Worm (Caenorhabditis elegans): ENCODE data around the gene trpp-1.
"Not testable (repeated sequence)": the region's sequence is repeated elsewhere in the genome, so short reads cannot be mapped to it uniquely, and the experiment has no call there.

Gene trpp-1

DNA sequence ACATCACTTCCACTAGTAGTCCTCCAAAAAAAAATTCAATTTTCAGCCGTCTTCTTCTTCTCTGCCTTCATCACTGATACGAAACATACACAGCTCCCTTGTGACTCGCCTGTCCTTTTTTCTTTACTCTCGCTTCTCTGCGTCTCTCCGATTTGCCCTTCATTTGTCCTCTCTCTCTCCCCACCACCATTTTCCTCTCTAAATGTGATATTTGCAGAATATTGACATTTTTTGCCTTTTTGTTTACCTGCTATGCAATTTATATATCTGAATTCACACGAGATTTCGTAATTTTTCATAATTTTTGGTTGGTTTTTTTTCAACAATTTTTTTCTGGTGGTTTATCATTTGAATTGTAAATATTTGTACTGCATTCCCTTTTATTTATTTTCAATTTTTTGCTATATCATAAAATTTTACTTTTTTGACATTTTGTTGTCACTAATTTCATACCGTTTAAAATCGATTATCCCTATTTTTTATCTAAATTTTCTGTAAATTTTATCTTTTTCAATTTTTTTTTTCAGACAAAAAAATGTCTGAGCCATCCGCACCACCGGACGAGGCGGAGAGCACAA, 2.5 kb downstream of the trpp-1 start, which contains the start of gene lec-12:
TSS of gene lec-12 (plus strand) at position 528 of the 578 bp plus-strand sequence.
- TF ChIP-seq nfya-1 (tag; optimal IDR thresholded peaks at IDR 0.05; ENCODE audit: insufficient read depth) (peak; percentile 33), elt-2 (tag; optimal IDR thresholded peaks at IDR 0.05) (peak; percentile 13), pha-4 (tag; optimal IDR thresholded peaks at IDR 0.05) (peak; percentile 95), jun-1 (tag; optimal IDR thresholded peaks at IDR 0.05) (peak; percentile 22), pqm-1 (tag; optimal IDR thresholded peaks at IDR 0.05) (peak; percentile 23), unc-62 (GFP tag; optimal IDR thresholded peaks at IDR 0.05) (no peak)

DNA sequence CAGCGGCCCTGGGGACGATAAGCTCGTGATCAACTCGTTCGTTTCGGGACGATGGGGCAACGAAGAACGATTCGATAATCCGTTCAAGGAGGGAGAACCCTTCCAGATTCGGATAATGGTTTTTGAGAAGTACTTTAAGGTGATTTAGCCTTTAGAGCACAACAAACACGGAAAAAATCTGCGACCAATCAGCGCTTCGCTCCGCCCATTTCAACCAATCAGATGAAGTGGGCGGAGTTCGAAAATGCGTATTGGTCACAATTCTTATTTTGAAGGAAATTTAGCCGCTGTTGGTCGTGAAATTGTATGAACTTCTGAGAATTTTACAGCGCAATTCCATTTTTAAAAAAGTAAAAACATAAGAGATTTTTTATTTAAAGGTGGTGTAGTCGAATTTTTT, 5.4 kb downstream of the trpp-1 start:
- peak; percentile 92 for TF ChIP-seq nfya-1 (tag; optimal IDR thresholded peaks at IDR 0.05; ENCODE audit: insufficient read depth)
- TF ChIP-seq nhr-67 (tag; optimal IDR thresholded peaks at IDR 0.05), result no peak
- no peak for TF ChIP-seq unc-39 (tag; optimal IDR thresholded peaks at IDR 0.05)
- no peak for TF ChIP-seq mml-1 (tag; optimal IDR thresholded peaks at IDR 0.05)

DNA sequence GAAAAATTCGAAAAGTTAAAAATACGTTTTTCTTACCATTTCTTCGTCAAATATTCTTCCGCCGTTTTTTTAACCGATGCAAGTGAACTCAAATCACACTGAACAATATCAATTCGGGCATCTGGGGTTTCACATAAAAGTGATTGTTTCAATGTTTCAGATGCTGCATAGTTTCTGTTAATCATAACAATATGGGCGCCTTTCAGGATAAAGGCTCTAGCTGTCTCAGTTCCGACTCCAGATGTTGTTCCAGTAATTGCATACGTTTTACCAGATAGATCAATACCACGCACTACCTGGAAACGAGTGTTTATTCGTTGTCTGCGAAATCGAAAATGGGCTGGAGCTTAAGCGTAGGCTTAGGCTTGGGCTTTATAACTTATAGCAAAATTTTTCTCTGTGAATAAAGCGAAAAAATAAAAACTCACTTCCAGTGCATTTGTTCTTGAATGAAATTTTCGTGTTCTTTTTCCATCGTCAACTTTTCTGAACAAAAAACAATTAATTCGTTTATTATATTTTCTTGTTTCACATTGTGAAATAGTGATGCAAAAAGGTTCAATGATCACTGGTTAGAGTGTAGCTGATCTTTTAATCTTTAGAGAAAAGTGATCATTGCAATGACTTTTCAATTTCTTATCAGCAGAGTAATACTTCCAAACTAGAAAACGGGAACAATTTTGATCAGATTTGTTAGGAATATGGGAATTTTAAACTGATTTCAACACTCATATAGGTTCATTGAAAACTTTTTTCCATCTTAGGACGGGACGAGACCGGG, 10.2 kb downstream of the trpp-1 start:
- TF ChIP-seq sea-2 (GFP tag; optimal IDR thresholded peaks at IDR 0.05), result no peak
- no peak for TF ChIP-seq ztf-4 (tag; optimal IDR thresholded peaks at IDR 0.05)
- peak; percentile 47 for TF ChIP-seq elt-2 (tag; optimal IDR thresholded peaks at IDR 0.05)
- no peak for TF ChIP-seq nhr-67 (tag; optimal IDR thresholded peaks at IDR 0.05)
- no peak for TF ChIP-seq nhr-76 (tag; optimal IDR thresholded peaks at IDR 0.05)
- peak; percentile 31 for TF ChIP-seq pqm-1 (tag; optimal IDR thresholded peaks at IDR 0.05)

DNA sequence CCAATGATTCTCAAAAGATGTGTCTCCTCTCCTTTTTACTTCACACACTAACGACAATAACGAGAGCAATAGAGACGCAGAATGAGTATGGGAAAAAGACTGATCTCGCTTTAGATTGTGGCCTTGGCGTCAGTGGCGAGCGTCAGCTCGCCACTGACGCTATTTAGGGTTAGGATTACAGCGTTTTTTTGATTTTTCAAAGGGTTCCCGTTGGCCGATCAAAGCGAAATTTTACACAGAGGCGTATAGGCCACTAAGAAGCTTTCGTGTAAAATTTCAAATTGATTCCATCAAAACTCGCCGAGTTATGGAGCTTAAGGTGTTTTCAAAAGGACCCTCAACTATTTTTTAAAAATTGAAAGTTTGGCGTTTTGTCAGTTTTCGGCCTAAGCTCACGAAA, 11.3 kb downstream of the trpp-1 start, which contains the start of gene DC2.5:
TSS of gene DC2.5 (minus strand) at position 101 of the 400 bp plus-strand sequence.
- not testable (repeated sequence) for TF ChIP-seq nhr-11, aly-2, fkh-2 (tag; optimal IDR thresholded peaks at IDR 0.05)

DNA sequence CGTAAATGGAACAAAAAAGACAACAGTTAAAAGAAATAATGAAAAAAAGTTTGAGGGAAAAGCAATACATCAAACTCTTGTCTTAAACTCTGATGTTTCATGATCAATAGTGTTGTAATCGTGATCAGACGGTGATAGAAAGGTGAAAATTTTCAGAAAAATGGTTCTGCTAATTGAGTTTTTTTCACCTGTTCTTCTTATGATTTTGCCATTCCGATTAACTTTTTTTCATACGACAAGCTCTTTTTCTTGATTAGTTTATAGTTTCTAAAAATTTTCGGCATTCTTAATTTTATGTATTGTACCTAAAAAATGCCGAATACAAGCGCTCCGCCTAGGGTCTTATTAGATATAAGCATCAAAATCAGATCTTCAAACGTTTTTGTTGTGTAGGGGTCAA, 14.3 kb downstream of the trpp-1 start:
- TF ChIP-seq elt-2 (tag; optimal IDR thresholded peaks at IDR 0.05), result no peak
- no peak for TF ChIP-seq nhr-76 (tag; optimal IDR thresholded peaks at IDR 0.05)
- no peak for TF ChIP-seq zag-1 (tag; optimal IDR thresholded peaks at IDR 0.05)
- no peak for TF ChIP-seq lin-39 (tag; optimal IDR thresholded peaks at IDR 0.05)
- TF ChIP-seq lin-15B (tag; optimal IDR thresholded peaks at IDR 0.05), result no peak
- TF ChIP-seq snpc-4 (tag; optimal IDR thresholded peaks at IDR 0.05), result no peak
- no peak for TF ChIP-seq ceh-82 (tag; optimal IDR thresholded peaks at IDR 0.05)
- no peak for TF ChIP-seq egl-5 (tag; optimal IDR thresholded peaks at IDR 0.05)
- TF ChIP-seq fkh-10 (GFP tag; optimal IDR thresholded peaks at IDR 0.05), result no peak
- no peak for TF ChIP-seq nhr-77 (tag; optimal IDR thresholded peaks at IDR 0.05)
- no peak for TF ChIP-seq pqm-1 (tag; optimal IDR thresholded peaks at IDR 0.05)
- no peak for TF ChIP-seq nhr-11 (tag; optimal IDR thresholded peaks at IDR 0.05)
- no peak for TF ChIP-seq nfya-1 (tag; optimal IDR thresholded peaks at IDR 0.05; ENCODE audit: insufficient read depth)
- no peak for TF ChIP-seq hmg-11 (tag; optimal IDR thresholded peaks at IDR 0.05)
- TF ChIP-seq nhr-12 (tag; optimal IDR thresholded peaks at IDR 0.05), result no peak
- TF ChIP-seq nhr-25 (tag; optimal IDR thresholded peaks at IDR 0.05), result no peak
- TF ChIP-seq nhr-23 (tag; optimal IDR thresholded peaks at IDR 0.05), result no peak

DNA sequence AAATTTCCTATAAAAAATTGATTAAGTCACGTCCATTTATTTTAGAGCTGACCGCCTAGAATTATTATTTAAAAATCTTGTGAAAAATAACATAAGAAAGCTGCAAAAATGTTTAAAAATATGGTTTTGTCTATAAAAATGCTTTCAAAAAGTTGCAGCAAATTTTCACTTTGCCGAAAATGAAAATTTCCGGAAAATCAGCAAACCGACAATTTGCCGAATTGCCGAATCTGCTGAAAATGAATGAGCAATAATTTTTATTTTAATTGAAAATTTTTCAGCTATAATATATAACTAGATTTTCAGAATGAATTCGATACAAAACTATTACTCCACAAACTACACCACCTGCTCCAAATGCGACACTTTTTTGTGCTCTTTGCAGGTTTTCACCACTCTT, 15.4 kb downstream of the trpp-1 start, which contains the start of gene srh-78:
TSS of gene srh-78 (plus strand) at position 301 of the 400 bp plus-strand sequence.
- TF ChIP-seq jun-1 (tag; optimal IDR thresholded peaks at IDR 0.05), result no peak
- no peak for TF ChIP-seq nhr-11 (tag; optimal IDR thresholded peaks at IDR 0.05)
- TF ChIP-seq ceh-16 (tag; optimal IDR thresholded peaks at IDR 0.05), result no peak
- no peak for TF ChIP-seq lin-15B (tag; optimal IDR thresholded peaks at IDR 0.05)
- TF ChIP-seq nhr-67 (tag; optimal IDR thresholded peaks at IDR 0.05), result no peak
- no peak for TF ChIP-seq fkh-10 (GFP tag; optimal IDR thresholded peaks at IDR 0.05)
- no peak for TF ChIP-seq ztf-11 (tag; optimal IDR thresholded peaks at IDR 0.05)
- no peak for TF ChIP-seq egl-27 (tag; optimal IDR thresholded peaks at IDR 0.05)
- TF ChIP-seq ceh-9 (tag; optimal IDR thresholded peaks at IDR 0.05), result no peak
- no peak for TF ChIP-seq snpc-4 (tag; optimal IDR thresholded peaks at IDR 0.05)
- no peak for TF ChIP-seq elt-2 (tag; optimal IDR thresholded peaks at IDR 0.05)
- TF ChIP-seq nhr-23 (tag; optimal IDR thresholded peaks at IDR 0.05), result no peak
- TF ChIP-seq tbx-2 (tag; optimal IDR thresholded peaks at IDR 0.05), result no peak
- TF ChIP-seq nhr-237 (tag; optimal IDR thresholded peaks at IDR 0.05), result no peak
- TF ChIP-seq mml-1 (tag; optimal IDR thresholded peaks at IDR 0.05), result no peak
- TF ChIP-seq egl-5 (tag; optimal IDR thresholded peaks at IDR 0.05), result no peak

Measured in whole organism, L3 larva.